Fruit fly (Drosophila melanogaster) whole organism: ENCODE measurements around the gene Fmr1.

Source experiments
- CG8478 ChIP-seq: fragments of >200 bp; optimal IDR thresholded peaks from 2 replicates; lab custom pipeline; 2018; ENCODE audit warnings: inconsistent platforms
- Dll ChIP-seq: fragments of >200 bp; optimal IDR thresholded peaks from 2 replicates; lab custom pipeline; 2017
- EcR ChIP-seq, 2 experiments: fragments of >200 bp; optimal IDR thresholded peaks; 2 replicates each; lab custom pipeline; 2017; ENCODE audit warnings: missing biosample characterization in 2 of 2, missing genetic modification characterization in 2 of 2, missing genetic modification reagents in 2 of 2
- pan ChIP-seq: fragments of >200 bp; optimal IDR thresholded peaks from 2 replicates; lab custom pipeline; 2017
- psq ChIP-seq: fragments of >200 bp; optimal IDR thresholded peaks from 2 replicates; lab custom pipeline; 2017
- usp ChIP-seq: fragments of >200 bp; optimal IDR thresholded peaks from 2 replicates; lab custom pipeline; 2017; ENCODE audit warnings: missing biosample characterization, missing genetic modification characterization, mixed read lengths

Gene Fmr1

dm6 chr3R:10109938-10110337, at the start of gene Fmr1:
Fmr1 (minus strand) TSS chr3R:10110121.
- TF ChIP-seq psq (lab: Kevin White, UChicago) (no peak), EcR (GFP tag; optimal IDR thresholded peaks at IDR 0.05; lab: Kevin White, UChicago) (peak in 1 of 2 experiments; percentile 23)

dm6 chr3R:10153957-10154685, 44.2 kb upstream of the Fmr1 start:
- TF ChIP-seq CG8478 (no peak), psq (lab: Kevin White, UChicago) (no peak), pan (lab: Kevin White, UChicago) (no peak), Dll (lab: Kevin White, UChicago) (no peak), usp (GFP tag; lab: Kevin White, UChicago) (no peak), EcR (GFP tag; optimal IDR thresholded peaks at IDR 0.05; lab: Kevin White, UChicago) (no peak)

- TF ChIP-seq pan (lab: Kevin White, UChicago): no peak
- no peak for TF ChIP-seq CG8478
- TF ChIP-seq psq (lab: Kevin White, UChicago): no peak
- TF ChIP-seq EcR (GFP tag; optimal IDR thresholded peaks at IDR 0.05; lab: Kevin White, UChicago): no peak
- TF ChIP-seq usp (GFP tag; lab: Kevin White, UChicago): no peak
- no peak for TF ChIP-seq Dll (lab: Kevin White, UChicago)
Observed at dm6 chr3R:10151830-10152513, 42.1 kb upstream of the Fmr1 start, which contains the start of gene CG34303. CG34303 (minus strand) TSS chr3R:10151880.

dm6 chr3R:10150555-10150954, 40.6 kb upstream of the Fmr1 start:
- TF ChIP-seq CG8478 (no peak), psq (lab: Kevin White, UChicago) (no peak), Dll (lab: Kevin White, UChicago) (no peak), EcR (GFP tag; optimal IDR thresholded peaks at IDR 0.05; lab: Kevin White, UChicago) (no peak), usp (GFP tag; lab: Kevin White, UChicago) (no peak), pan (lab: Kevin White, UChicago) (no peak)

- TF ChIP-seq psq (lab: Kevin White, UChicago) (no peak), usp (GFP tag; lab: Kevin White, UChicago) (no peak), pan (lab: Kevin White, UChicago) (no peak)
Observed at dm6 chr3R:10149667-10150398, 39.9 kb upstream of the Fmr1 start.

- no peak for TF ChIP-seq Dll (lab: Kevin White, UChicago)
- no peak for TF ChIP-seq pan (lab: Kevin White, UChicago)
Observed at dm6 chr3R:10148376-10148887, 38.5 kb upstream of the Fmr1 start.

- TF ChIP-seq CG8478 (no peak), usp (GFP tag; lab: Kevin White, UChicago) (no peak), EcR (GFP tag; optimal IDR thresholded peaks at IDR 0.05; lab: Kevin White, UChicago) (no peak), psq (lab: Kevin White, UChicago) (no peak), pan (lab: Kevin White, UChicago) (no peak), Dll (lab: Kevin White, UChicago) (no peak)
Observed at dm6 chr3R:10147176-10147575, 37.3 kb upstream of the Fmr1 start.

dm6 chr3R:10144103-10144998, 34.4 kb upstream of the Fmr1 start, which contains the start of the genes TAF1B and Invadolysin:
TAF1B (minus strand) TSS chr3R:10144184.
Invadolysin (plus strand) TSS chr3R:10144668.
- TF ChIP-seq usp (GFP tag; lab: Kevin White, UChicago) (no peak), CG8478 (no peak), Dll (lab: Kevin White, UChicago) (no peak), psq (lab: Kevin White, UChicago) (no peak), pan (lab: Kevin White, UChicago) (no peak), EcR (GFP tag; optimal IDR thresholded peaks at IDR 0.05; lab: Kevin White, UChicago) (no peak)

dm6 chr3R:10142770-10143169, 32.8 kb upstream of the Fmr1 start, which contains the start of gene CG42759:
CG42759 (plus strand) TSS chr3R:10143070.
- TF ChIP-seq Dll (lab: Kevin White, UChicago) (no peak), psq (lab: Kevin White, UChicago) (no peak), EcR (GFP tag; optimal IDR thresholded peaks at IDR 0.05; lab: Kevin White, UChicago) (no peak), pan (lab: Kevin White, UChicago) (no peak)

- TF ChIP-seq psq (lab: Kevin White, UChicago) (no peak), pan (lab: Kevin White, UChicago) (no peak), Dll (lab: Kevin White, UChicago) (no peak), EcR (GFP tag; optimal IDR thresholded peaks at IDR 0.05; lab: Kevin White, UChicago) (no peak), CG8478 (no peak), usp (GFP tag; lab: Kevin White, UChicago) (no peak)
Observed at dm6 chr3R:10139649-10140598, 30.0 kb upstream of the Fmr1 start, which contains the start of gene tws. tws (minus strand) TSS chr3R:10139772.
